Worm (Caenorhabditis elegans): Measurements from ENCODE around the gene F56C4.1.
"Not testable (repeated sequence)": the region's sequence is repeated elsewhere in the genome, so short reads cannot be mapped to it uniquely, and the experiment has no call there.

F56C4.1 gene

DNA sequence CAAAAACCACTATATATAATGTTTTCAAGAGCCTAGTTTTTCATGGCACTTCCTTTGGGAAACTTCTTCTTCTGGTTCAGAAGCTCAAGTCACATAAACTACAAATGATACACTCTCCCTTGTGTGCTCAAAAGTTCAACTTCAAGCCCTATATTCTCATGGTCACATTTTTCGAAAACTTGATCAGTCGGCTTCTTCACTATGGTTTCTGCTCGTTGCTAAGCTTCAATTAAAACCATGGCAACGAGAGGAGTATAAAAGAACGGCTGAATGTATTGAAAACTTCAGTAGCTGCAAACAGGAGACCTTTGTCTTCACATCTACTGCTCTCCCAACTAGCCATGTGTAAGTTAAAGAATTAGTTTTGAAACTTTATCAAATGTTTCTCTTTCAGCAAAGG, 50.6 kb downstream of the F56C4.1 start, which contains the start of gene R102.2:
TSS of gene R102.2 (plus strand) at position 301 of the 400 bp plus-strand sequence.
- not testable (repeated sequence) for TF ChIP-seq dpl-1 (GFP tag; optimal IDR thresholded peaks at IDR 0.05); sup-37 (GFP tag; optimal IDR thresholded peaks at IDR 0.05); nhr-19 (GFP tag; conservative IDR thresholded peaks at IDR 0.05)

All from whole organism, L1 larva.